Worm (Caenorhabditis elegans) whole organism, L1 larva: ENCODE results near the gene Y102A11A.3.
A peak's percentile ranks its signal among the peaks of the same experiment; 100 is the strongest.

Source experiments
- C34B4.2 ChIP-seq: sonication (generic microtip); optimal IDR thresholded peaks from 2 replicates; lab custom pipeline; 2017; ENCODE audit warnings: mild to moderate bottlenecking, missing genetic modification characterization, missing compliant biosample characterization
- F16B12.6 ChIP-seq: fragments of 150-350 bp; optimal IDR thresholded peaks from 2 replicates; lab custom pipeline; 2014; ENCODE audit warnings: missing biosample characterization, missing genetic modification characterization
- Y116A8C.19 ChIP-seq: sonication (generic microtip); optimal IDR thresholded peaks from 2 replicates; lab custom pipeline; 2016; ENCODE audit warnings: missing compliant biosample characterization, missing genetic modification characterization, borderline replicate concordance
- ama-1 ChIP-seq: fragments of 150-350 bp; optimal IDR thresholded peaks from 2 replicates; lab custom pipeline; 2014
- blmp-1 ChIP-seq: fragments of 150-350 bp; optimal IDR thresholded peaks from 2 replicates; lab custom pipeline; 2014; ENCODE audit warnings: missing biosample characterization, missing genetic modification characterization
- ceh-82 ChIP-seq, 3 experiments: fragments of 150-350 bp in 1 of 3; sonication (generic microtip) in 2 of 3; optimal IDR thresholded peaks; 2 replicates each; lab custom pipeline; 2014 to 2017; ENCODE audit warnings: missing biosample characterization in 3 of 3, missing genetic modification characterization in 3 of 3
- dpl-1 ChIP-seq, 3 experiments: fragments of 150-350 bp in 2 of 3; sonication (generic microtip) in 1 of 3; optimal IDR thresholded peaks; 2 replicates each; lab custom pipeline; 2014 to 2017; ENCODE audit warnings: missing biosample characterization in 3 of 3, missing genetic modification characterization in 3 of 3, missing genetic modification reagents in 3 of 3
- dsc-1 ChIP-seq: sonication (generic microtip); optimal IDR thresholded peaks from 2 replicates; lab custom pipeline; 2016; ENCODE audit warnings: mild to moderate bottlenecking, missing genetic modification characterization, missing compliant biosample characterization
- efl-1 ChIP-seq, 4 experiments: fragments of 150-350 bp; optimal IDR thresholded peaks in 3 of 4; peaks in 1 of 4; 1 replicate in 1 of 4; 2 replicates in 3 of 4; lab custom pipeline; 2014; ENCODE audit warnings: missing biosample characterization in 2 of 4, missing genetic modification characterization in 2 of 4, missing genetic modification reagents in 2 of 4
- egl-13 ChIP-seq: sonication (generic microtip); optimal IDR thresholded peaks from 2 replicates; lab custom pipeline; 2016; ENCODE audit warnings: missing genotype, missing genetic modification reagents, missing genetic modification characterization, missing compliant biosample characterization
- elt-3 ChIP-seq, 6 experiments: fragments of 150-350 bp in 1 of 6; sonication (generic microtip); optimal IDR thresholded peaks; 2 replicates each; lab custom pipeline; 2017 to 2018; ENCODE audit warnings: missing biosample characterization in 6 of 6, missing genetic modification characterization in 6 of 6, inconsistent platforms in 1 of 6
- ets-5 ChIP-seq: fragments of 200-800 bp; sonication (Bioruptor generic); IDR thresholded peaks from 2 replicates; pipeline ENCODE4 v1.3.6; 2022; ENCODE audit warnings: missing genetic modification characterization, missing compliant biosample characterization
- fkh-8 ChIP-seq: sonication (generic microtip); optimal IDR thresholded peaks from 2 replicates; lab custom pipeline; 2016; ENCODE audit warnings: mild to moderate bottlenecking, missing genetic modification characterization, missing compliant biosample characterization
- grh-1 ChIP-seq: fragments of 200-800 bp; sonication (Bioruptor generic); IDR thresholded peaks from 2 replicates; pipeline ENCODE4 v1.3.6; 2022; ENCODE audit warnings: missing genetic modification reagents, missing genetic modification characterization, missing compliant biosample characterization
- hpl-2 ChIP-seq: fragments of 150-350 bp; optimal IDR thresholded peaks from 2 replicates; lab custom pipeline; 2014; ENCODE audit warnings: missing biosample characterization, missing genetic modification reagents, missing genetic modification characterization
- jun-1 ChIP-seq: fragments of 150-350 bp; optimal IDR thresholded peaks from 2 replicates; lab custom pipeline; 2014; ENCODE audit warnings: missing biosample characterization, missing genetic modification reagents, missing genetic modification characterization
- lin-35 ChIP-seq, 2 experiments: fragments of 150-350 bp; optimal IDR thresholded peaks; 2 replicates each; lab custom pipeline; 2014; ENCODE audit warnings: missing biosample characterization in 2 of 2, missing genetic modification characterization in 2 of 2, missing genetic modification reagents in 2 of 2
- lin-39 ChIP-seq: fragments of 150-350 bp; optimal IDR thresholded peaks from 2 replicates; lab custom pipeline; 2014; ENCODE audit warnings: missing biosample characterization, missing genetic modification reagents, missing genetic modification characterization
- mef-2 ChIP-seq: fragments of 150-350 bp; optimal IDR thresholded peaks from 2 replicates; lab custom pipeline; 2014; ENCODE audit warnings: missing biosample characterization, missing genetic modification characterization
- nhr-11 ChIP-seq: fragments of 150-350 bp; optimal IDR thresholded peaks from 2 replicates; lab custom pipeline; 2014; ENCODE audit warnings: missing biosample characterization, missing genetic modification characterization
- nhr-12 ChIP-seq: sonication (generic microtip); optimal IDR thresholded peaks from 2 replicates; lab custom pipeline; 2017; ENCODE audit warnings: missing biosample characterization, missing genetic modification characterization
- nhr-237 ChIP-seq: fragments of 150-350 bp; optimal IDR thresholded peaks from 2 replicates; lab custom pipeline; 2014; ENCODE audit warnings: missing biosample characterization, missing genetic modification characterization
- nhr-76 ChIP-seq: sonication (generic microtip); optimal IDR thresholded peaks from 2 replicates; lab custom pipeline; 2017; ENCODE audit warnings: missing biosample characterization, missing genetic modification characterization
- nhr-84 ChIP-seq: sonication (generic microtip); optimal IDR thresholded peaks from 2 replicates; lab custom pipeline; 2017; ENCODE audit warnings: missing biosample characterization, missing genetic modification characterization
- nhr-90 ChIP-seq: sonication (generic microtip); optimal IDR thresholded peaks from 2 replicates; lab custom pipeline; 2016; ENCODE audit warnings: mild to moderate bottlenecking, missing genetic modification characterization, missing compliant biosample characterization; ENCODE audit not compliant: poor library complexity
- pax-3 ChIP-seq: fragments of 200-800 bp; sonication (Bioruptor generic); optimal IDR thresholded peaks from 2 replicates; lab custom pipeline; 2018; ENCODE audit warnings: mild to moderate bottlenecking, missing genetic modification characterization, moderate library complexity, missing compliant biosample characterization
- rnt-1 ChIP-seq: sonication (generic microtip); optimal IDR thresholded peaks from 2 replicates; lab custom pipeline; 2016; ENCODE audit warnings: mild to moderate bottlenecking, missing genetic modification characterization, moderate library complexity, missing compliant biosample characterization
- skn-1 ChIP-seq: fragments of 150-350 bp; optimal IDR thresholded peaks from 2 replicates; lab custom pipeline; 2014; ENCODE audit warnings: missing biosample characterization, missing genetic modification characterization
- swsn-7 ChIP-seq: sonication (generic microtip); optimal IDR thresholded peaks from 2 replicates; lab custom pipeline; 2016; ENCODE audit warnings: missing genetic modification characterization, missing compliant biosample characterization
- tbx-2 ChIP-seq: sonication (generic microtip); optimal IDR thresholded peaks from 2 replicates; lab custom pipeline; 2016; ENCODE audit warnings: missing genetic modification characterization, missing compliant biosample characterization
- unc-98 ChIP-seq: fragments of 200-800 bp; sonication (Bioruptor generic); IDR thresholded peaks from 2 replicates; pipeline ENCODE4 v1.3.6; 2022; ENCODE audit warnings: missing genetic modification characterization, missing compliant biosample characterization

The Y102A11A.3 gene

ce11 chrX:1974699-1975098 lies 44.2 kb upstream of the Y102A11A.3 start, which contains the start of gene F52D2.5:
Gene F52D2.5 (minus strand): TSS chrX:1974799.
- TF ChIP-seq ets-5 (no peak), jun-1 (tag; lab: Kevin White, UChicago) (no peak), dsc-1 (no peak), tbx-2 (tag; lab: Kevin White, UChicago) (no peak), nhr-90 (tag; lab: Kevin White, UChicago) (no peak), hpl-2 (GFP tag; lab: Kevin White, UChicago) (no peak), nhr-12 (tag; lab: Kevin White, UChicago) (no peak), F16B12.6 (tag; lab: Kevin White, UChicago) (no peak), elt-3 (tag; optimal IDR thresholded peaks at IDR 0.05; lab: Kevin White, UChicago) (no peak), egl-13 (tag; lab: Kevin White, UChicago) (no peak), grh-1 (GFP tag; lab: Robert Waterston, UW) (no peak), nhr-237 (tag; lab: Kevin White, UChicago) (no peak), Y116A8C.19 (tag; lab: Kevin White, UChicago) (no peak)

ce11 chrX:1975692-1976091 lies 43.3 kb upstream of the Y102A11A.3 start, which contains the start of gene F52D2.6:
Gene F52D2.6 (plus strand): TSS chrX:1975992.
- TF ChIP-seq unc-98 (GFP tag; lab: Robert Waterston, UW) (no peak), nhr-76 (tag; lab: Kevin White, UChicago) (no peak), swsn-7 (tag; lab: Kevin White, UChicago) (no peak), ama-1 (lab: Kevin White, UChicago) (no peak), tbx-2 (tag; lab: Kevin White, UChicago) (no peak), nhr-11 (tag; lab: Kevin White, UChicago) (no peak), lin-39 (tag; lab: Kevin White, UChicago) (no peak), fkh-8 (tag; lab: Kevin White, UChicago) (no peak), elt-3 (tag; optimal IDR thresholded peaks at IDR 0.05; lab: Kevin White, UChicago) (no peak), F16B12.6 (tag; lab: Kevin White, UChicago) (no peak), dsc-1 (no peak), pax-3 (tag; lab: Kevin White, UChicago) (no peak), rnt-1 (no peak), C34B4.2 (tag; lab: Kevin White, UChicago) (no peak), ceh-82 (tag; optimal IDR thresholded peaks at IDR 0.05; lab: Kevin White, UChicago) (no peak), grh-1 (GFP tag; lab: Robert Waterston, UW) (no peak), nhr-84 (tag; lab: Kevin White, UChicago) (no peak), blmp-1 (tag; lab: Kevin White, UChicago) (no peak)

ce11 chrX:1977708-1978107 lies 41.2 kb upstream of the Y102A11A.3 start, which contains the start of gene F52D2.12:
Gene F52D2.12 (plus strand): TSS chrX:1978014.
- TF ChIP-seq dpl-1 (GFP tag; optimal IDR thresholded peaks at IDR 0.05; lab: Kevin White, UChicago) (no peak), efl-1 (optimal IDR thresholded peaks at IDR 0.05; lab: Kevin White, UChicago) (no peak), efl-1 (GFP tag; optimal IDR thresholded peaks at IDR 0.05 in 1 of 2; lab: Kevin White, UChicago) (peak in 1 of 2 experiments; percentile 19)

ce11 chrX:1981654-1982053 lies 37.3 kb upstream of the Y102A11A.3 start:
- TF ChIP-seq pax-3 (tag; lab: Kevin White, UChicago) (no peak), ceh-82 (tag; optimal IDR thresholded peaks at IDR 0.05; lab: Kevin White, UChicago) (no peak), efl-1 (optimal IDR thresholded peaks at IDR 0.05; lab: Kevin White, UChicago) (no peak), efl-1 (GFP tag; optimal IDR thresholded peaks at IDR 0.05 in 1 of 2; lab: Kevin White, UChicago) (peak in 1 of 2 experiments; percentile 69), lin-35 (GFP tag; optimal IDR thresholded peaks at IDR 0.05; lab: Kevin White, UChicago) (no peak)
- TF ChIP-seq, all 84 proteins: peak for 1

ce11 chrX:1984831-1985230 lies 34.1 kb upstream of the Y102A11A.3 start:
- no peak for TF ChIP-seq mef-2 (tag; lab: Kevin White, UChicago)
- peak; percentile 2 for TF ChIP-seq skn-1
